Fruit fly (Drosophila melanogaster): ENCODE measurements around the gene Muc68Ca.

DNA sequence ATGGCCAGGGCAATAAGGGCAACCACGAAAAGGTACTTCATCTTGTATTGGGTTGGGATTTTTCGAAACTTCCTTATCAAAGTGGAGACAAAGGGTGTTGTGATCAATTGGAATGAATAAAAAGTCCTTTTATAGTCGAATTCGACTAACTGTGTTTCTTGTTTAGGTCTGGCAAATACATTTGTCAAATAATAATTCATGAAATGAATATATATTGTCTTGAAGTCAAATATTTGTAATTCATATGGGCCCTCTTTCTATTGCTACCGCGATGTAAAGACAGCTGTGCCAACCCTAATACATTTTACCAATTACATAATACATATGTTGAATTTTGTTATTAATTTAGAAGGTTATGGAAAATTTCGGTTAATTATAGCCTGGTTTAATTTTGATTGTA lies 42.5 kb downstream of the Muc68Ca start, which contains the start of gene CG33271:
- TF ChIP-seq CG8119 (GFP tag; IDR thresholded peaks at IDR 0.05) (no peak), CG10669 (GFP tag; optimal IDR thresholded peaks at IDR 0.05) (no peak), cyc (GFP tag; optimal IDR thresholded peaks at IDR 0.05) (no peak), Eip75B (GFP tag; optimal IDR thresholded peaks at IDR 0.05) (no peak), CG8632 (GFP tag; optimal IDR thresholded peaks at IDR 0.05) (no peak), Sox14 (GFP tag; optimal IDR thresholded peaks at IDR 0.05) (no peak), Sox102F (GFP tag; optimal IDR thresholded peaks at IDR 0.05) (no peak), CG9139 (GFP tag; optimal IDR thresholded peaks at IDR 0.05) (no peak)

Data from whole organism, prepupa.